Fruit fly (Drosophila melanogaster) whole organism, embryonic: Measurements from ENCODE around the gene CG6656.

Experiments
- Bdp1 ChIP-seq: fragments of 200-800 bp; sonication (Bioruptor generic); optimal IDR thresholded peaks from 3 replicates; lab custom pipeline; 2016; ENCODE audit warnings: missing biosample characterization, missing genetic modification characterization
- CG11247 ChIP-seq: fragments of 200-800 bp; sonication (Bioruptor generic); IDR thresholded peaks from 2 replicates; pipeline ENCODE4 v1.3.6; 2022; ENCODE audit warnings: missing biosample characterization, missing genetic modification characterization
- CG18764 ChIP-seq: fragments of 200-800 bp; sonication (Bioruptor generic); optimal IDR thresholded peaks from 3 replicates; lab custom pipeline; 2016; ENCODE audit warnings: missing biosample characterization, missing genetic modification characterization
- CG6689 ChIP-seq: fragments of 200-800 bp; sonication (Bioruptor generic); IDR thresholded peaks from 2 replicates; pipeline ENCODE4 v1.3.6; 2022; ENCODE audit warnings: missing biosample characterization, missing genetic modification characterization
- CG8478 ChIP-seq: fragments of >200 bp; optimal IDR thresholded peaks from 2 replicates; lab custom pipeline; 2018
- Ravus ChIP-seq: fragments of 200-800 bp; sonication (Bioruptor generic); IDR thresholded peaks from 2 replicates; pipeline ENCODE4 v1.3.6; 2022; ENCODE audit warnings: missing biosample characterization, missing genetic modification characterization
- Scr ChIP-seq: fragments of 200-800 bp; sonication (Bioruptor generic); IDR thresholded peaks from 2 replicates; pipeline ENCODE4 v1.3.6; 2022; ENCODE audit warnings: missing biosample characterization, missing genetic modification characterization; ENCODE audit not compliant: partially characterized antibody
- TFAM ChIP-seq: fragments of 200-800 bp; sonication (Bioruptor generic); optimal IDR thresholded peaks from 2 replicates; lab custom pipeline; 2017; ENCODE audit warnings: missing biosample characterization, missing genetic modification characterization, inconsistent platforms
- aop ChIP-seq: fragments of 200-800 bp; sonication (Bioruptor generic); IDR thresholded peaks from 2 replicates; pipeline ENCODE4 v1.3.6; 2022; ENCODE audit warnings: missing biosample characterization, missing genetic modification characterization
- chn ChIP-seq: fragments of 200-800 bp; sonication (Bioruptor generic); optimal IDR thresholded peaks from 2 replicates; lab custom pipeline; 2016; ENCODE audit warnings: missing biosample characterization, missing genetic modification characterization
- salm ChIP-seq: fragments of 200-800 bp; sonication (Bioruptor generic); optimal IDR thresholded peaks from 2 replicates; lab custom pipeline; 2018; ENCODE audit warnings: missing biosample characterization, mild to moderate bottlenecking, missing genetic modification characterization
- tup ChIP-seq: fragments of 200-800 bp; sonication (Bioruptor generic); optimal IDR thresholded peaks from 2 replicates; lab custom pipeline; 2016; ENCODE audit warnings: missing biosample characterization, mild to moderate bottlenecking, missing genetic modification characterization, moderate library complexity

- TF ChIP-seq tup (GFP tag; lab: Kevin White, UChicago) (no peak), CG11247 (no peak), Bdp1 (GFP tag; lab: Kevin White, UChicago) (no peak), CG8478 (lab: Kevin White, UChicago) (no peak), Scr (GFP tag; lab: Robert Waterston, UW) (no peak), chn (GFP tag; lab: Kevin White, UChicago) (no peak), CG18764 (no peak), CG6689 (no peak), salm (no peak), aop (GFP tag; lab: Robert Waterston, UW) (no peak), Ravus (GFP tag; lab: Robert Waterston, UW) (no peak), TFAM (GFP tag; lab: Kevin White, UChicago) (no peak)
Observed at dm6 chr3R:21892450-21892849, 17.4 kb downstream of the CG6656 start.
